Fruit fly (Drosophila melanogaster) whole organism, embryonic: ENCODE results near the gene Arl6IP1.

Experiments used
- B-H2 ChIP-seq: fragments of 200-800 bp; sonication (Bioruptor generic); optimal IDR thresholded peaks from 2 replicates; lab custom pipeline; 2018; ENCODE audit warnings: missing biosample characterization, mild to moderate bottlenecking, missing genetic modification characterization
- CG10979 ChIP-seq: fragments of 200-800 bp; sonication (Bioruptor generic); optimal IDR thresholded peaks from 2 replicates; lab custom pipeline; 2018; ENCODE audit warnings: missing biosample characterization, mild to moderate bottlenecking, missing genetic modification characterization, moderate library complexity
- CG11093 ChIP-seq: fragments of 200-800 bp; sonication (Bioruptor generic); IDR thresholded peaks from 3 replicates; pipeline ENCODE4 v1.3.6; 2022; ENCODE audit warnings: missing biosample characterization, missing genetic modification characterization
- CG12155 ChIP-seq: fragments of 200-800 bp; sonication (Bioruptor generic); optimal IDR thresholded peaks from 3 replicates; lab custom pipeline; 2016; ENCODE audit warnings: missing biosample characterization, missing genetic modification characterization
- CG12299 ChIP-seq: fragments of 200-800 bp; sonication (Bioruptor generic); optimal IDR thresholded peaks from 2 replicates; lab custom pipeline; 2018; ENCODE audit warnings: missing biosample characterization, mild to moderate bottlenecking, missing genetic modification characterization
- CG12659 ChIP-seq: fragments of 200-800 bp; sonication (Bioruptor generic); optimal IDR thresholded peaks from 3 replicates; lab custom pipeline; 2017; ENCODE audit warnings: mild to moderate bottlenecking, missing biosample characterization, missing genetic modification reagents, missing genetic modification characterization
- CG14710 ChIP-seq: fragments of 200-800 bp; sonication (Bioruptor generic); optimal IDR thresholded peaks from 3 replicates; lab custom pipeline; 2019; ENCODE audit warnings: missing biosample characterization, mild to moderate bottlenecking, missing genetic modification characterization, moderate library complexity
- CG14860 ChIP-seq: fragments of 200-800 bp; sonication (Bioruptor generic); IDR thresholded peaks from 3 replicates; pipeline ENCODE4 v1.3.6; 2022; ENCODE audit warnings: missing biosample characterization, missing genetic modification characterization; ENCODE audit not compliant: partially characterized antibody
- CG15601 ChIP-seq: fragments of 200-800 bp; sonication (Bioruptor generic); optimal IDR thresholded peaks from 3 replicates; lab custom pipeline; 2019; ENCODE audit warnings: missing biosample characterization, mild to moderate bottlenecking, missing genetic modification characterization, moderate library complexity
- CG1602 ChIP-seq: fragments of 200-800 bp; sonication (Bioruptor generic); optimal IDR thresholded peaks from 3 replicates; lab custom pipeline; 2016; ENCODE audit warnings: missing biosample characterization, missing genetic modification characterization
- CG1603 ChIP-seq: fragments of 200-800 bp; sonication (Bioruptor generic); optimal IDR thresholded peaks from 2 replicates; lab custom pipeline; 2019; ENCODE audit warnings: missing biosample characterization, mild to moderate bottlenecking, missing genetic modification characterization, moderate library complexity
- CG16813 ChIP-seq: fragments of 200-800 bp; sonication (Bioruptor generic); IDR thresholded peaks from 3 replicates; pipeline ENCODE4 v1.3.6; 2022; ENCODE audit warnings: missing biosample characterization, missing genetic modification characterization; ENCODE audit not compliant: partially characterized antibody
- CG2116 ChIP-seq: fragments of 200-800 bp; sonication (Bioruptor generic); optimal IDR thresholded peaks from 3 replicates; lab custom pipeline; 2018; ENCODE audit warnings: missing biosample characterization, mild to moderate bottlenecking, missing genetic modification characterization
- CG2120 ChIP-seq: fragments of 200-800 bp; sonication (Bioruptor generic); optimal IDR thresholded peaks from 3 replicates; lab custom pipeline; 2016; ENCODE audit warnings: missing biosample characterization, missing genetic modification characterization
- CG2129 ChIP-seq: fragments of 200-800 bp; sonication (Bioruptor generic); IDR thresholded peaks from 2 replicates; pipeline ENCODE4 v1.3.6; 2022; ENCODE audit warnings: missing biosample characterization, missing genetic modification characterization; ENCODE audit not compliant: partially characterized antibody
- CG31365 ChIP-seq: fragments of 200-800 bp; sonication (Bioruptor generic); optimal IDR thresholded peaks from 2 replicates; lab custom pipeline; 2018; ENCODE audit warnings: missing biosample characterization, mild to moderate bottlenecking, missing genetic modification characterization
- CG33557 ChIP-seq: fragments of 200-800 bp; sonication (Bioruptor generic); optimal IDR thresholded peaks from 2 replicates; lab custom pipeline; 2019; ENCODE audit warnings: missing biosample characterization, mild to moderate bottlenecking, missing genetic modification characterization, moderate library complexity
- CG34376 ChIP-seq: fragments of 200-800 bp; sonication (Bioruptor generic); optimal IDR thresholded peaks from 2 replicates; lab custom pipeline; 2018; ENCODE audit warnings: missing biosample characterization, mild to moderate bottlenecking, missing genetic modification characterization
- CG42726 ChIP-seq: fragments of 200-800 bp; sonication (Bioruptor generic); IDR thresholded peaks from 2 replicates; pipeline ENCODE4 v1.3.6; 2022; ENCODE audit warnings: missing biosample characterization, missing genetic modification characterization; ENCODE audit not compliant: partially characterized antibody
- CG4707 ChIP-seq: fragments of 200-800 bp; sonication (Bioruptor generic); optimal IDR thresholded peaks from 2 replicates; lab custom pipeline; 2018; ENCODE audit warnings: missing biosample characterization, mild to moderate bottlenecking, missing genetic modification characterization, moderate library complexity
- CG6654 ChIP-seq: fragments of 200-800 bp; sonication (Bioruptor generic); optimal IDR thresholded peaks from 2 replicates; lab custom pipeline; 2017; ENCODE audit warnings: missing biosample characterization, mild to moderate bottlenecking, missing genetic modification characterization
- CG6854 ChIP-seq: fragments of 200-800 bp; sonication (Bioruptor generic); optimal IDR thresholded peaks from 3 replicates; lab custom pipeline; 2017; ENCODE audit warnings: missing biosample characterization, mild to moderate bottlenecking, missing genetic modification characterization
- CG8089 ChIP-seq: fragments of 200-800 bp; sonication (Bioruptor generic); optimal IDR thresholded peaks from 3 replicates; lab custom pipeline; 2016; ENCODE audit warnings: missing biosample characterization, missing genetic modification characterization
- CG9437 ChIP-seq: fragments of 200-800 bp; sonication (Bioruptor generic); optimal IDR thresholded peaks from 2 replicates; lab custom pipeline; 2018; ENCODE audit warnings: missing biosample characterization, mild to moderate bottlenecking, missing genetic modification characterization
- CTCF ChIP-seq: fragments of 200-800 bp; sonication (Bioruptor generic); optimal IDR thresholded peaks from 2 replicates; lab custom pipeline; 2017; ENCODE audit warnings: missing biosample characterization, mild to moderate bottlenecking, missing genetic modification characterization, moderate library complexity
- Dp ChIP-seq: fragments of 200-800 bp; sonication (Bioruptor generic); optimal IDR thresholded peaks from 2 replicates; lab custom pipeline; 2018; ENCODE audit warnings: missing biosample characterization, mild to moderate bottlenecking, missing genetic modification characterization, moderate library complexity
- H2.0 ChIP-seq: fragments of 200-800 bp; sonication (Bioruptor generic); IDR thresholded peaks from 2 replicates; pipeline ENCODE4 v1.3.6; 2022; ENCODE audit warnings: missing biosample characterization, missing genetic modification characterization
- Lhr ChIP-seq: fragments of 200-800 bp; sonication (Bioruptor generic); optimal IDR thresholded peaks from 3 replicates; lab custom pipeline; 2017; ENCODE audit warnings: mild to moderate bottlenecking, missing biosample characterization, missing genetic modification reagents, missing genetic modification characterization
- MESR4 ChIP-seq: fragments of 200-800 bp; sonication (Bioruptor generic); optimal IDR thresholded peaks from 2 replicates; lab custom pipeline; 2018; ENCODE audit warnings: missing biosample characterization, mild to moderate bottlenecking, missing genetic modification characterization, moderate library complexity
- Max ChIP-seq: fragments of 200-800 bp; sonication (Bioruptor generic); optimal IDR thresholded peaks from 2 replicates; lab custom pipeline; 2016; ENCODE audit warnings: missing biosample characterization, mild to moderate bottlenecking, missing genetic modification characterization
- Myb ChIP-seq: fragments of 200-800 bp; sonication (Bioruptor generic); optimal IDR thresholded peaks from 2 replicates; lab custom pipeline; 2016; ENCODE audit warnings: missing biosample characterization, missing genetic modification characterization
- Nf-YA ChIP-seq: fragments of 200-800 bp; sonication (Bioruptor generic); IDR thresholded peaks from 2 replicates; pipeline ENCODE4 v1.3.6; 2022; ENCODE audit warnings: missing biosample characterization, missing genetic modification characterization
- Rfx ChIP-seq: fragments of 200-800 bp; sonication (Bioruptor generic); IDR thresholded peaks from 2 replicates; pipeline ENCODE4 v1.3.6; 2022; ENCODE audit warnings: missing biosample characterization, missing genetic modification characterization
- Sin3A ChIP-seq: fragments of >200 bp; optimal IDR thresholded peaks from 2 replicates; lab custom pipeline; 2018
- Sry-δ ChIP-seq: fragments of 200-800 bp; sonication (Bioruptor generic); optimal IDR thresholded peaks from 2 replicates; lab custom pipeline; 2016; ENCODE audit warnings: missing biosample characterization, missing genetic modification characterization
- bbx ChIP-seq: fragments of 200-800 bp; sonication (Bioruptor generic); IDR thresholded peaks from 2 replicates; pipeline ENCODE4 v1.3.6; 2022; ENCODE audit warnings: missing biosample characterization, missing genetic modification characterization; ENCODE audit not compliant: partially characterized antibody
- chm ChIP-seq: fragments of 200-800 bp; sonication (Bioruptor generic); IDR thresholded peaks from 2 replicates; pipeline ENCODE4 v1.3.6; 2022; ENCODE audit warnings: missing biosample characterization, missing genetic modification characterization
- croc ChIP-seq: fragments of 200-800 bp; sonication (Bioruptor generic); conservative IDR thresholded peaks from 3 replicates; pipeline ENCODE4 v1.3.6; 2022; ENCODE audit warnings: missing biosample characterization, missing genetic modification characterization
- ewg ChIP-seq: fragments of 200-800 bp; sonication (Bioruptor generic); optimal IDR thresholded peaks from 3 replicates; lab custom pipeline; 2017; ENCODE audit warnings: mild to moderate bottlenecking, missing biosample characterization, missing genetic modification reagents, missing genetic modification characterization
- hb ChIP-seq: fragments of 200-800 bp; sonication (Bioruptor generic); IDR thresholded peaks from 3 replicates; pipeline ENCODE4 v1.3.6; 2022; ENCODE audit warnings: missing biosample characterization, missing genetic modification characterization; ENCODE audit not compliant: partially characterized antibody
- hbn ChIP-seq: fragments of 200-800 bp; sonication (Bioruptor generic); IDR thresholded peaks from 2 replicates; pipeline ENCODE4 v1.3.6; 2022; ENCODE audit warnings: missing biosample characterization, missing genetic modification characterization; ENCODE audit not compliant: partially characterized antibody
- knrl ChIP-seq: fragments of 200-800 bp; sonication (Bioruptor generic); IDR thresholded peaks from 3 replicates; pipeline ENCODE4 v1.3.6; 2022; ENCODE audit warnings: missing biosample characterization, missing genetic modification characterization; ENCODE audit not compliant: partially characterized antibody
- lola ChIP-seq, 3 experiments: fragments of >200 bp in 2 of 3; fragments of 200-800 bp in 1 of 3; sonication (Bioruptor generic) in 1 of 3; optimal IDR thresholded peaks; 2 replicates each; lab custom pipeline; 2017 to 2019; ENCODE audit warnings: missing biosample characterization in 3 of 3, missing genetic modification characterization in 3 of 3, mild to moderate bottlenecking in 1 of 3, moderate library complexity in 1 of 3
- luna ChIP-seq: fragments of 200-800 bp; sonication (Bioruptor generic); optimal IDR thresholded peaks from 2 replicates; lab custom pipeline; 2016; ENCODE audit warnings: missing biosample characterization, missing genetic modification characterization
- tap ChIP-seq: fragments of 200-800 bp; optimal IDR thresholded peaks from 3 replicates; lab custom pipeline; 2019; ENCODE audit warnings: missing biosample characterization, mild to moderate bottlenecking, missing genetic modification characterization, moderate library complexity
- unc-4 ChIP-seq: fragments of 200-800 bp; sonication (Bioruptor generic); IDR thresholded peaks from 2 replicates; pipeline ENCODE4 v1.3.6; 2022; ENCODE audit warnings: missing biosample characterization, missing genetic modification characterization; ENCODE audit not compliant: partially characterized antibody
- wek ChIP-seq: fragments of 200-800 bp; sonication (Bioruptor generic); optimal IDR thresholded peaks from 3 replicates; lab custom pipeline; 2018; ENCODE audit warnings: missing biosample characterization, mild to moderate bottlenecking, missing genetic modification characterization, moderate library complexity

Gene Arl6IP1

dm6 chr3R:16624750-16625549, 18.5 kb upstream of the Arl6IP1 start, which contains the start of gene Fas1 (continued):
- peak; percentile 40 for TF ChIP-seq CG6854 (GFP tag; lab: Kevin White, UChicago)
- 0 out of 2 replicates have a peak, but pooled peaks have one; percentile 16 for TF ChIP-seq Nf-YA
- TF ChIP-seq CG34376 = no peak
- no peak for TF ChIP-seq CG2120 (GFP tag; lab: Kevin White, UChicago)
- TF ChIP-seq CG42726 (GFP tag; lab: Robert Waterston, UW) = peak; percentile 26; the same call in 1 of the 2 replicates
- peak; percentile 15 for TF ChIP-seq CG8089 (GFP tag; lab: Kevin White, UChicago)
- peak; percentile 99 for TF ChIP-seq CG2116 (GFP tag; lab: Kevin White, UChicago)
- TF ChIP-seq CG12299 = peak; percentile 13
- peak; percentile 79 for TF ChIP-seq bbx
- TF ChIP-seq CG9437 (GFP tag; lab: Kevin White, UChicago) = no peak
- TF ChIP-seq CG14710 (tag; lab: Kevin White, UChicago) = peak; percentile 70
- TF ChIP-seq CG15601 (tag; lab: Kevin White, UChicago) = peak; percentile 45
- peak; percentile 47 for TF ChIP-seq CG12155 (GFP tag; lab: Kevin White, UChicago)
- peak; percentile 74 for TF ChIP-seq unc-4 (GFP tag; lab: Robert Waterston, UW)
- TF ChIP-seq B-H2 (GFP tag; lab: Kevin White, UChicago) = no peak
- TF ChIP-seq MESR4 (GFP tag; lab: Kevin White, UChicago) = peak; percentile 45
- peak; percentile 73 for TF ChIP-seq Dp
- TF ChIP-seq luna (GFP tag; lab: Kevin White, UChicago) = no peak
- no peak for TF ChIP-seq wek
- no peak for TF ChIP-seq Max (GFP tag; lab: Kevin White, UChicago)
- TF ChIP-seq Rfx = peak; percentile 52; the same call in 1 of the 2 replicates
- peak; percentile 54; the same call in 1 of the 2 replicates for TF ChIP-seq chm
- TF ChIP-seq Sin3A (lab: Kevin White, UChicago) = peak; percentile 50
- no peak for TF ChIP-seq H2.0 (GFP tag; lab: Robert Waterston, UW)
- TF ChIP-seq CG11093 = no peak
- TF ChIP-seq hbn = peak; percentile 40; the same call in 1 of the 2 replicates
- peak; percentile 82 for TF ChIP-seq CTCF
- TF ChIP-seq lola (GFP tag; optimal IDR thresholded peaks at IDR 0.05; lab: Kevin White, UChicago) = peak in 1 of 3 experiments; percentile 13
- TF ChIP-seq CG10979 (tag; lab: Kevin White, UChicago) = peak; percentile 24
- peak; percentile 31; the same call in 1 of the 3 replicates for TF ChIP-seq hb (GFP tag; lab: Robert Waterston, UW)
- TF ChIP-seq CG1602 (GFP tag; lab: Kevin White, UChicago) = no peak
- TF ChIP-seq CG33557 (GFP tag; lab: Kevin White, UChicago) = no peak
- peak; percentile 70; the same call in 2 of the 3 replicates for TF ChIP-seq CG16813
- peak; percentile 57 for TF ChIP-seq Sry-δ (GFP tag; lab: Kevin White, UChicago)
- peak; percentile 41 for TF ChIP-seq CG4707
- TF ChIP-seq Myb (GFP tag; lab: Kevin White, UChicago) = peak; percentile 58
- TF ChIP-seq tap = no peak
- peak; percentile 49 for TF ChIP-seq CG2129
- TF ChIP-seq CG14860 (GFP tag; lab: Robert Waterston, UW) = peak; percentile 44; the same call in 1 of the 3 replicates
- no peak for TF ChIP-seq croc
- TF ChIP-seq knrl (GFP tag; lab: Robert Waterston, UW) = peak; percentile 52; the same call in 1 of the 3 replicates
- peak; percentile 75 for TF ChIP-seq Lhr (GFP tag; lab: Kevin White, UChicago)
- peak; percentile 44 for TF ChIP-seq CG12659 (GFP tag; lab: Kevin White, UChicago)
- TF ChIP-seq CG1603 (tag; lab: Kevin White, UChicago) = peak; percentile 5
- TF ChIP-seq CG6654 (GFP tag; lab: Kevin White, UChicago) = no peak
- no peak for TF ChIP-seq ewg (GFP tag; lab: Kevin White, UChicago)
- peak; percentile 95 for TF ChIP-seq CG31365 (tag; lab: Kevin White, UChicago)
